Fruit fly (Drosophila melanogaster) S2 (cell line): Measurements from ENCODE around the gene jus.

ENCODE experiments used
- CG8478 ChIP-seq: fragments of >200 bp; optimal IDR thresholded peaks from 2 replicates; lab custom pipeline; 2018
- CTCF ChIP-seq, 2 experiments: fragments of >200 bp; optimal IDR thresholded peaks; 2 replicates each; lab custom pipeline; 2018

- TF ChIP-seq CG8478 (lab: Kevin White, UChicago): no peak
- no peak for TF ChIP-seq CTCF (optimal IDR thresholded peaks at IDR 0.05; lab: Kevin White, UChicago)
These were observed 43.8 kb upstream of the jus start, which contains the start of gene CG11951 for dm6 chr3R:29238623-29239022.
